Worm (Caenorhabditis elegans) whole organism, late embryonic: ENCODE data around the gene F53F4.4.

Experiments
- C08G9.2 ChIP-seq: sonication (generic microtip); optimal IDR thresholded peaks from 2 replicates; lab custom pipeline; 2016; ENCODE audit warnings: mild to moderate bottlenecking, missing genetic modification characterization, moderate library complexity, missing compliant biosample characterization
- F13H6.1 ChIP-seq: sonication (generic microtip); optimal IDR thresholded peaks from 2 replicates; lab custom pipeline; 2016; ENCODE audit warnings: missing genetic modification characterization, missing compliant biosample characterization
- K09A11.1 ChIP-seq: sonication (generic microtip); optimal IDR thresholded peaks from 2 replicates; lab custom pipeline; 2017; ENCODE audit warnings: antibody characterized with exemption, mild to moderate bottlenecking, missing genetic modification characterization, missing compliant biosample characterization; ENCODE audit not compliant: insufficient read depth
- Y22D7AL.16 ChIP-seq: sonication (generic microtip); optimal IDR thresholded peaks from 2 replicates; lab custom pipeline; 2016; ENCODE audit warnings: missing genetic modification characterization, missing compliant biosample characterization
- ceh-14 ChIP-seq: sonication (generic microtip); optimal IDR thresholded peaks from 2 replicates; lab custom pipeline; 2016; ENCODE audit warnings: missing genotype, missing genetic modification characterization, missing compliant biosample characterization
- ceh-18 ChIP-seq: sonication (generic microtip); optimal IDR thresholded peaks from 2 replicates; lab custom pipeline; 2016; ENCODE audit warnings: missing genetic modification characterization, missing compliant biosample characterization
- ceh-19 ChIP-seq: fragments of 200-800 bp; sonication (Bioruptor generic); optimal IDR thresholded peaks from 2 replicates; lab custom pipeline; 2018; ENCODE audit warnings: mild to moderate bottlenecking, missing genetic modification characterization, missing compliant biosample characterization
- ceh-24 ChIP-seq: sonication (generic microtip); optimal IDR thresholded peaks from 2 replicates; lab custom pipeline; 2016; ENCODE audit warnings: mild to moderate bottlenecking, missing genetic modification characterization, missing compliant biosample characterization
- ceh-31 ChIP-seq: sonication (generic microtip); optimal IDR thresholded peaks from 2 replicates; lab custom pipeline; 2016; ENCODE audit warnings: missing genetic modification characterization, missing compliant biosample characterization
- dve-1 ChIP-seq: sonication (generic microtip); optimal IDR thresholded peaks from 2 replicates; lab custom pipeline; 2017; ENCODE audit warnings: antibody characterized with exemption, mild to moderate bottlenecking, missing genetic modification characterization, missing compliant biosample characterization
- elt-2 ChIP-seq: sonication (generic microtip); optimal IDR thresholded peaks from 2 replicates; lab custom pipeline; 2016; ENCODE audit warnings: missing genetic modification reagents, missing genetic modification characterization, missing compliant biosample characterization
- ets-4 ChIP-seq: sonication (generic microtip); optimal IDR thresholded peaks from 2 replicates; lab custom pipeline; 2016; ENCODE audit warnings: missing genetic modification characterization, missing compliant biosample characterization
- fkh-10 ChIP-seq: fragments of 150-350 bp; optimal IDR thresholded peaks from 2 replicates; lab custom pipeline; 2014; ENCODE audit warnings: missing biosample characterization, missing genetic modification reagents, missing genetic modification characterization
- fkh-6 ChIP-seq: sonication (generic microtip); optimal IDR thresholded peaks from 2 replicates; lab custom pipeline; 2016; ENCODE audit warnings: missing genetic modification characterization, missing compliant biosample characterization
- hlh-30 ChIP-seq: sonication (generic microtip); optimal IDR thresholded peaks from 2 replicates; lab custom pipeline; 2017; ENCODE audit warnings: antibody characterized with exemption, missing genetic modification characterization, missing compliant biosample characterization; ENCODE audit not compliant: insufficient read depth
- hlh-6 ChIP-seq: sonication (generic microtip); optimal IDR thresholded peaks from 2 replicates; lab custom pipeline; 2016; ENCODE audit warnings: missing genotype, missing genetic modification characterization, missing compliant biosample characterization
- hlh-8 ChIP-seq: sonication (generic microtip); optimal IDR thresholded peaks from 2 replicates; lab custom pipeline; 2016; ENCODE audit warnings: missing genotype, missing genetic modification characterization, missing compliant biosample characterization
- lim-6 ChIP-seq: sonication (generic microtip); optimal IDR thresholded peaks from 2 replicates; lab custom pipeline; 2016; ENCODE audit warnings: missing genetic modification characterization, missing compliant biosample characterization
- lin-11 ChIP-seq: fragments of 200-800 bp; sonication (Bioruptor generic); optimal IDR thresholded peaks from 2 replicates; lab custom pipeline; 2018; ENCODE audit warnings: mild to moderate bottlenecking, missing genetic modification characterization, missing compliant biosample characterization
- mec-3 ChIP-seq: sonication (generic microtip); optimal IDR thresholded peaks from 2 replicates; lab custom pipeline; 2016; ENCODE audit warnings: borderline replicate concordance, missing genetic modification characterization, missing compliant biosample characterization
- nfya-1 ChIP-seq: sonication (generic microtip); optimal IDR thresholded peaks from 2 replicates; lab custom pipeline; 2017; ENCODE audit warnings: missing genetic modification characterization, mild to moderate bottlenecking, missing compliant biosample characterization, antibody characterized with exemption, moderate library complexity
- nhr-11 ChIP-seq: fragments of 150-350 bp; optimal IDR thresholded peaks from 2 replicates; lab custom pipeline; 2014; ENCODE audit warnings: missing biosample characterization, missing genetic modification characterization
- npax-4 ChIP-seq: sonication (generic microtip); optimal IDR thresholded peaks from 2 replicates; lab custom pipeline; 2016; ENCODE audit warnings: missing genetic modification characterization, missing compliant biosample characterization
- pag-3 ChIP-seq: sonication (generic microtip); optimal IDR thresholded peaks from 2 replicates; lab custom pipeline; 2016; ENCODE audit warnings: missing compliant biosample characterization, missing genetic modification characterization, borderline replicate concordance
- pat-9 ChIP-seq: fragments of 200-800 bp; sonication (Bioruptor generic); optimal IDR thresholded peaks from 2 replicates; lab custom pipeline; 2018; ENCODE audit warnings: mild to moderate bottlenecking, missing genetic modification characterization, moderate library complexity, missing compliant biosample characterization
- ref-2 ChIP-seq: sonication (generic microtip); optimal IDR thresholded peaks from 2 replicates; lab custom pipeline; 2016; ENCODE audit warnings: missing genetic modification characterization, missing compliant biosample characterization
- rnt-1 ChIP-seq: sonication (generic microtip); optimal IDR thresholded peaks from 2 replicates; lab custom pipeline; 2016; ENCODE audit warnings: missing genetic modification characterization, missing compliant biosample characterization
- sdc-2 ChIP-seq: sonication (generic microtip); optimal IDR thresholded peaks from 2 replicates; lab custom pipeline; 2016; ENCODE audit warnings: missing genotype, missing genetic modification characterization, missing compliant biosample characterization
- sox-2 ChIP-seq: fragments of 200-800 bp; sonication (Bioruptor generic); IDR thresholded peaks from 2 replicates; pipeline ENCODE4 v1.3.6; 2022; ENCODE audit warnings: missing genetic modification reagents, missing genetic modification characterization, missing compliant biosample characterization
- sox-4 ChIP-seq: sonication (generic microtip); optimal IDR thresholded peaks from 2 replicates; lab custom pipeline; 2017; ENCODE audit warnings: mild to moderate bottlenecking, missing genetic modification characterization, inconsistent platforms, missing compliant biosample characterization
- tbx-2 ChIP-seq: sonication (generic microtip); optimal IDR thresholded peaks from 2 replicates; lab custom pipeline; 2016; ENCODE audit warnings: missing genetic modification characterization, missing compliant biosample characterization
- ttx-3 ChIP-seq: sonication (generic microtip); optimal IDR thresholded peaks from 2 replicates; lab custom pipeline; 2016; ENCODE audit warnings: missing genetic modification reagents, missing genetic modification characterization, missing compliant biosample characterization
- unc-3 ChIP-seq, 2 experiments: fragments of 200-800 bp in 1 of 2; sonication (Bioruptor generic) in 1 of 2; sonication (generic microtip) in 1 of 2; conservative IDR thresholded peaks in 1 of 2; optimal IDR thresholded peaks in 1 of 2; 2 replicates each; pipeline versions ENCODE4 v1.3.6 to Lab custom; 2016 to 2022; ENCODE audit warnings: missing compliant biosample characterization in 2 of 2, missing genetic modification characterization in 2 of 2, missing genetic modification reagents in 1 of 2
- unc-42 ChIP-seq: sonication (generic microtip); optimal IDR thresholded peaks from 2 replicates; lab custom pipeline; 2016; ENCODE audit warnings: missing genotype, missing genetic modification characterization, missing compliant biosample characterization
- unc-86 ChIP-seq: sonication (generic microtip); optimal IDR thresholded peaks from 2 replicates; lab custom pipeline; 2016; ENCODE audit warnings: missing genetic modification characterization, missing compliant biosample characterization
- zip-5 ChIP-seq: sonication (generic microtip); optimal IDR thresholded peaks from 2 replicates; lab custom pipeline; 2016; ENCODE audit warnings: missing genetic modification characterization, missing compliant biosample characterization

The F53F4.4 gene

ce11 chrV:13609806-13610205 lies 16.6 kb downstream of the F53F4.4 start:
- TF ChIP-seq ceh-19 (GFP tag; lab: Kevin White, UChicago) (no peak), lim-6 (no peak), zip-5 (tag; lab: Kevin White, UChicago) (no peak), ceh-18 (tag; lab: Kevin White, UChicago) (no peak), hlh-6 (tag; lab: Kevin White, UChicago) (no peak), sdc-2 (tag; lab: Kevin White, UChicago) (no peak), mec-3 (no peak), unc-3 (GFP tag; conservative IDR thresholded peaks at IDR 0.05; lab: Robert Waterston, UW) (no peak), unc-3 (tag; optimal IDR thresholded peaks at IDR 0.05; lab: Kevin White, UChicago) (no peak), ets-4 (tag; lab: Kevin White, UChicago) (no peak), unc-42 (no peak), Y22D7AL.16 (no peak), npax-4 (tag; lab: Kevin White, UChicago) (no peak), pag-3 (no peak), dve-1 (tag; lab: Kevin White, UChicago) (no peak), fkh-10 (GFP tag; lab: Kevin White, UChicago) (no peak), nhr-11 (no peak), elt-2 (tag; lab: Kevin White, UChicago) (no peak)
- TF ChIP-seq, all 69 proteins: peak for 0

DNA sequence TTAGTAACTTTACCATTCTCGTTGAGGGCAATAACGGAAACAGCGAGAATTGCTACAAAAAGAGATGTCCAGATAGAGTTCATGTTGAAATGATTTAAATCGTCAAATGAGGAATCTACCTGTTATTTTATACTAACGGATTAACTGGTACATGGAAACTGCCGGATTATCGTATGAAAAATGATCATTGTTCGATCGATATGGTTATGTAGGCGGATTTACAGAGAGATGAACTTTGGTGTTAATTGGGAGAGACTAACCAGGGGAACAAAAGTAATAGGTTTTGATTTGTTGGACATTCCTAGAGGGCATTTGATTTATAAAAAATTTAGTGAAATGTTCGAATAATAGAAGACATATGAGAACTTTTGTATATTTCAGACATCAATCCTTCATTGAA lies 18.6 kb downstream of the F53F4.4 start, which contains the start of gene spig-9:
Gene spig-9 (minus strand): TSS at position 101 of the 400 bp plus-strand sequence.
- TF ChIP-seq nfya-1 (tag; lab: Kevin White, UChicago): no peak
- TF ChIP-seq ceh-31 (tag; lab: Kevin White, UChicago): no peak
- no peak for TF ChIP-seq hlh-30 (tag; lab: Kevin White, UChicago)
- no peak for TF ChIP-seq C08G9.2 (tag; lab: Kevin White, UChicago)
- TF ChIP-seq ttx-3 (tag; lab: Kevin White, UChicago): no peak
- TF ChIP-seq rnt-1: no peak
- TF ChIP-seq npax-4 (tag; lab: Kevin White, UChicago): no peak
- no peak for TF ChIP-seq ceh-19 (GFP tag; lab: Kevin White, UChicago)
- no peak for TF ChIP-seq fkh-10 (GFP tag; lab: Kevin White, UChicago)
- TF ChIP-seq tbx-2: no peak
- no peak for TF ChIP-seq sox-2 (GFP tag; lab: Robert Waterston, UW)
- TF ChIP-seq, all 69 proteins: peak for 0

ce11 chrV:13613870-13614269 lies 20.7 kb downstream of the F53F4.4 start, which contains the start of gene F53F4.7:
F53F4.7 (minus strand) TSS chrV:13613970.
- TF ChIP-seq hlh-6 (tag; lab: Kevin White, UChicago) (no peak), ceh-14 (no peak), K09A11.1 (no peak), hlh-30 (tag; lab: Kevin White, UChicago) (no peak), sox-4 (tag; lab: Kevin White, UChicago) (no peak), fkh-6 (tag; lab: Kevin White, UChicago) (no peak), unc-86 (no peak), pat-9 (tag; lab: Kevin White, UChicago) (no peak), ceh-31 (tag; lab: Kevin White, UChicago) (no peak)

- TF ChIP-seq F13H6.1 (tag; lab: Kevin White, UChicago) (no peak), ceh-19 (GFP tag; lab: Kevin White, UChicago) (no peak), ref-2 (no peak), ttx-3 (tag; lab: Kevin White, UChicago) (no peak), hlh-8 (tag; lab: Kevin White, UChicago) (no peak), lin-11 (tag; lab: Kevin White, UChicago) (no peak), ceh-14 (no peak), npax-4 (tag; lab: Kevin White, UChicago) (no peak), ceh-24 (tag; lab: Kevin White, UChicago) (no peak), unc-3 (GFP tag; conservative IDR thresholded peaks at IDR 0.05; lab: Robert Waterston, UW) (no peak), unc-3 (tag; optimal IDR thresholded peaks at IDR 0.05; lab: Kevin White, UChicago) (no peak), nfya-1 (tag; lab: Kevin White, UChicago) (no peak)
Measured at ce11 chrV:13619752-13620151, 26.6 kb downstream of the F53F4.4 start, which contains the start of gene srd-11. srd-11 (minus strand) TSS chrV:13619852.
